Fruit fly (Drosophila melanogaster) whole organism, embryonic: ENCODE data around the gene Nepl18.

Source experiments
- Bteb2 ChIP-seq: fragments of 200-800 bp; sonication (Bioruptor generic); optimal IDR thresholded peaks from 2 replicates; lab custom pipeline; 2016; ENCODE audit warnings: missing biosample characterization, missing genetic modification characterization
- CG10209 ChIP-seq: fragments of 200-800 bp; sonication (Bioruptor generic); optimal IDR thresholded peaks from 3 replicates; lab custom pipeline; 2017; ENCODE audit warnings: missing biosample characterization, mild to moderate bottlenecking, missing genetic modification characterization, missing genetic modification reagents
- CG10979 ChIP-seq: fragments of 200-800 bp; sonication (Bioruptor generic); optimal IDR thresholded peaks from 2 replicates; lab custom pipeline; 2018; ENCODE audit warnings: missing biosample characterization, mild to moderate bottlenecking, missing genetic modification characterization, moderate library complexity
- CG11085 ChIP-seq: fragments of 200-800 bp; sonication (Bioruptor generic); IDR thresholded peaks from 2 replicates; pipeline ENCODE4 v1.3.6; 2022; ENCODE audit warnings: missing biosample characterization, missing genetic modification characterization
- CG11247 ChIP-seq: fragments of 200-800 bp; sonication (Bioruptor generic); IDR thresholded peaks from 2 replicates; pipeline ENCODE4 v1.3.6; 2022; ENCODE audit warnings: missing biosample characterization, missing genetic modification characterization
- CG11398 ChIP-seq: fragments of 200-800 bp; sonication (Bioruptor generic); optimal IDR thresholded peaks from 2 replicates; lab custom pipeline; 2016; ENCODE audit warnings: missing biosample characterization, missing genetic modification characterization
- CG11696 ChIP-seq: fragments of 200-800 bp; sonication (Bioruptor generic); IDR thresholded peaks from 2 replicates; pipeline ENCODE4 v1.3.6; 2022; ENCODE audit warnings: missing biosample characterization, missing genetic modification characterization
- CG12236 ChIP-seq: fragments of 200-800 bp; sonication (Bioruptor generic); optimal IDR thresholded peaks from 2 replicates; lab custom pipeline; 2016; ENCODE audit warnings: missing biosample characterization, missing genetic modification characterization
- CG15479 ChIP-seq: fragments of 200-800 bp; sonication (Bioruptor generic); optimal IDR thresholded peaks from 3 replicates; lab custom pipeline; 2019; ENCODE audit warnings: missing biosample characterization, mild to moderate bottlenecking, missing genetic modification characterization, moderate library complexity
- CG18262 ChIP-seq: fragments of 200-800 bp; optimal IDR thresholded peaks from 3 replicates; lab custom pipeline; 2019; ENCODE audit warnings: missing biosample characterization, mild to moderate bottlenecking, missing genetic modification characterization, moderate library complexity
- CG2712 ChIP-seq: fragments of 200-800 bp; optimal IDR thresholded peaks from 3 replicates; lab custom pipeline; 2019; ENCODE audit warnings: missing biosample characterization, mild to moderate bottlenecking, missing genetic modification characterization, moderate library complexity
- CG34376 ChIP-seq: fragments of 200-800 bp; sonication (Bioruptor generic); optimal IDR thresholded peaks from 2 replicates; lab custom pipeline; 2018; ENCODE audit warnings: missing biosample characterization, mild to moderate bottlenecking, missing genetic modification characterization
- CG3838 ChIP-seq: fragments of 200-800 bp; sonication (Bioruptor generic); optimal IDR thresholded peaks from 3 replicates; lab custom pipeline; 2016; ENCODE audit warnings: missing biosample characterization, missing genetic modification characterization
- CG3995 ChIP-seq: fragments of 200-800 bp; sonication (Bioruptor generic); optimal IDR thresholded peaks from 3 replicates; lab custom pipeline; 2016; ENCODE audit warnings: missing biosample characterization, missing genetic modification characterization
- CG4360 ChIP-seq: fragments of 200-800 bp; sonication (Bioruptor generic); IDR thresholded peaks from 2 replicates; pipeline ENCODE4 v1.3.6; 2022; ENCODE audit warnings: missing biosample characterization, missing genetic modification characterization
- CG6813 ChIP-seq: fragments of 200-800 bp; sonication (Bioruptor generic); optimal IDR thresholded peaks from 2 replicates; lab custom pipeline; 2017; ENCODE audit warnings: missing biosample characterization, missing genetic modification characterization, mild to moderate bottlenecking, moderate library complexity, missing genetic modification reagents
- Camta ChIP-seq: fragments of 200-800 bp; sonication (Bioruptor generic); optimal IDR thresholded peaks from 2 replicates; lab custom pipeline; 2016; ENCODE audit warnings: missing biosample characterization, missing genetic modification characterization
- Dp ChIP-seq: fragments of 200-800 bp; sonication (Bioruptor generic); optimal IDR thresholded peaks from 2 replicates; lab custom pipeline; 2018; ENCODE audit warnings: missing biosample characterization, mild to moderate bottlenecking, missing genetic modification characterization, moderate library complexity
- Drgx ChIP-seq: fragments of 200-800 bp; sonication (Bioruptor generic); IDR thresholded peaks from 2 replicates; pipeline ENCODE4 v1.3.6; 2022; ENCODE audit warnings: missing biosample characterization, missing genetic modification characterization
- E2f1 ChIP-seq: fragments of 200-800 bp; sonication (Bioruptor generic); IDR thresholded peaks from 2 replicates; pipeline ENCODE4 v1.3.6; 2022; ENCODE audit warnings: missing biosample characterization, missing genetic modification characterization
- H2.0 ChIP-seq: fragments of 200-800 bp; sonication (Bioruptor generic); IDR thresholded peaks from 2 replicates; pipeline ENCODE4 v1.3.6; 2022; ENCODE audit warnings: missing biosample characterization, missing genetic modification characterization
- HLHmδ ChIP-seq: fragments of 200-800 bp; sonication (Bioruptor generic); optimal IDR thresholded peaks from 2 replicates; lab custom pipeline; 2018; ENCODE audit warnings: missing biosample characterization, mild to moderate bottlenecking, missing genetic modification characterization, moderate library complexity
- Hr51 ChIP-seq, 2 experiments: fragments of 200-800 bp; sonication (Bioruptor generic); optimal IDR thresholded peaks; 2 replicates in 1 of 2; 3 replicates in 1 of 2; lab custom pipeline; 2016 to 2018; ENCODE audit warnings: missing biosample characterization in 2 of 2, missing genetic modification characterization in 2 of 2, mild to moderate bottlenecking in 1 of 2, moderate library complexity in 1 of 2
- Lhr ChIP-seq: fragments of 200-800 bp; sonication (Bioruptor generic); optimal IDR thresholded peaks from 3 replicates; lab custom pipeline; 2017; ENCODE audit warnings: mild to moderate bottlenecking, missing biosample characterization, missing genetic modification reagents, missing genetic modification characterization
- Lim3 ChIP-seq: fragments of 200-800 bp; sonication (Bioruptor generic); IDR thresholded peaks from 2 replicates; pipeline ENCODE4 v1.3.6; 2022; ENCODE audit warnings: missing biosample characterization, missing genetic modification characterization
- Scr ChIP-seq: fragments of 200-800 bp; sonication (Bioruptor generic); IDR thresholded peaks from 2 replicates; pipeline ENCODE4 v1.3.6; 2022; ENCODE audit warnings: missing biosample characterization, missing genetic modification characterization; ENCODE audit not compliant: partially characterized antibody
- Six4 ChIP-seq: fragments of 200-800 bp; sonication (Bioruptor generic); optimal IDR thresholded peaks from 2 replicates; lab custom pipeline; 2016; ENCODE audit warnings: missing biosample characterization, missing genetic modification characterization
- Sox102F ChIP-seq: fragments of 200-800 bp; sonication (Bioruptor generic); optimal IDR thresholded peaks from 2 replicates; lab custom pipeline; 2018; ENCODE audit warnings: missing biosample characterization, mild to moderate bottlenecking, missing genetic modification characterization, moderate library complexity
- Stat92E ChIP-seq, 3 experiments: fragments of >200 bp in 2 of 3; fragments of 200-800 bp in 1 of 3; sonication (Bioruptor generic) in 1 of 3; optimal IDR thresholded peaks; 2 replicates each; lab custom pipeline; 2017 to 2019; ENCODE audit warnings: missing biosample characterization in 3 of 3, missing genetic modification characterization in 3 of 3, mild to moderate bottlenecking in 1 of 3, moderate library complexity in 1 of 3
- TFAM ChIP-seq: fragments of 200-800 bp; sonication (Bioruptor generic); optimal IDR thresholded peaks from 2 replicates; lab custom pipeline; 2017; ENCODE audit warnings: missing biosample characterization, missing genetic modification characterization, inconsistent platforms
- Tbp ChIP-seq: fragments of >200 bp; optimal IDR thresholded peaks from 2 replicates; lab custom pipeline; 2018; ENCODE audit warnings: missing biosample characterization, missing genetic modification characterization
- al ChIP-seq: fragments of 200-800 bp; sonication (Bioruptor generic); IDR thresholded peaks from 2 replicates; pipeline ENCODE4 v1.3.6; 2022; ENCODE audit warnings: missing biosample characterization, missing genetic modification characterization
- cad ChIP-seq: fragments of >200 bp; optimal IDR thresholded peaks from 2 replicates; lab custom pipeline; 2017; ENCODE audit warnings: missing biosample characterization, missing genetic modification characterization
- caup ChIP-seq: fragments of 200-800 bp; sonication (Bioruptor generic); optimal IDR thresholded peaks from 3 replicates; lab custom pipeline; 2017; ENCODE audit warnings: missing biosample characterization, mild to moderate bottlenecking, missing genetic modification characterization, moderate library complexity; ENCODE audit not compliant: severe bottlenecking
- croc ChIP-seq: fragments of 200-800 bp; sonication (Bioruptor generic); conservative IDR thresholded peaks from 3 replicates; pipeline ENCODE4 v1.3.6; 2022; ENCODE audit warnings: missing biosample characterization, missing genetic modification characterization
- dati ChIP-seq: fragments of 200-800 bp; sonication (Bioruptor generic); IDR thresholded peaks from 2 replicates; pipeline ENCODE4 v1.3.6; 2022; ENCODE audit warnings: missing biosample characterization, missing genetic modification characterization
- en ChIP-seq: fragments of 200-800 bp; sonication (Bioruptor generic); optimal IDR thresholded peaks from 2 replicates; lab custom pipeline; 2016; ENCODE audit warnings: missing biosample characterization, missing genetic modification characterization
- lov ChIP-seq, 2 experiments: fragments of 200-800 bp in 1 of 2; fragments of >200 bp in 1 of 2; sonication (Bioruptor generic) in 1 of 2; IDR thresholded peaks in 1 of 2; optimal IDR thresholded peaks in 1 of 2; 2 replicates in 1 of 2; 3 replicates in 1 of 2; pipeline versions ENCODE4 v1.3.6 to Lab custom; 2017 to 2022; ENCODE audit warnings: missing biosample characterization in 1 of 2, missing genetic modification characterization in 1 of 2
- mirr ChIP-seq: fragments of 200-800 bp; sonication (Bioruptor generic); optimal IDR thresholded peaks from 3 replicates; lab custom pipeline; 2018; ENCODE audit warnings: missing biosample characterization, mild to moderate bottlenecking, missing genetic modification characterization
- nau ChIP-seq: fragments of 200-800 bp; sonication (Bioruptor generic); optimal IDR thresholded peaks from 3 replicates; lab custom pipeline; 2017; ENCODE audit warnings: missing biosample characterization, mild to moderate bottlenecking, missing genetic modification characterization, missing genetic modification reagents
- nerfin-1 ChIP-seq: fragments of 200-800 bp; sonication (Bioruptor generic); optimal IDR thresholded peaks from 3 replicates; lab custom pipeline; 2019; ENCODE audit warnings: missing biosample characterization, mild to moderate bottlenecking, missing genetic modification characterization, moderate library complexity
- sug ChIP-seq: fragments of 200-800 bp; optimal IDR thresholded peaks from 2 replicates; lab custom pipeline; 2019; ENCODE audit warnings: missing biosample characterization, mild to moderate bottlenecking, missing genetic modification characterization, moderate library complexity
- tll ChIP-seq, 2 experiments: fragments of 200-800 bp in 1 of 2; fragments of >200 bp in 1 of 2; sonication (Bioruptor generic) in 1 of 2; optimal IDR thresholded peaks; 2 replicates each; lab custom pipeline; 2017 to 2019; ENCODE audit warnings: missing biosample characterization in 2 of 2, missing genetic modification characterization in 2 of 2, mild to moderate bottlenecking in 1 of 2, moderate library complexity in 1 of 2
- vvl ChIP-seq: fragments of 200-800 bp; sonication (Bioruptor generic); IDR thresholded peaks from 2 replicates; pipeline ENCODE4 v1.3.6; 2022; ENCODE audit warnings: missing biosample characterization, missing genetic modification characterization
- wdn ChIP-seq: fragments of 200-800 bp; sonication (Bioruptor generic); IDR thresholded peaks from 2 replicates; pipeline ENCODE4 v1.3.6; 2022; ENCODE audit warnings: missing biosample characterization, missing genetic modification characterization
- wor ChIP-seq: fragments of 200-800 bp; sonication (Bioruptor generic); IDR thresholded peaks from 2 replicates; pipeline ENCODE4 v1.3.6; 2022; ENCODE audit warnings: missing biosample characterization, missing genetic modification characterization
- zfh2 ChIP-seq: fragments of 200-800 bp; sonication (Bioruptor generic); optimal IDR thresholded peaks from 2 replicates; lab custom pipeline; 2016; ENCODE audit warnings: missing biosample characterization, missing genetic modification characterization

Gene Nepl18

DNA sequence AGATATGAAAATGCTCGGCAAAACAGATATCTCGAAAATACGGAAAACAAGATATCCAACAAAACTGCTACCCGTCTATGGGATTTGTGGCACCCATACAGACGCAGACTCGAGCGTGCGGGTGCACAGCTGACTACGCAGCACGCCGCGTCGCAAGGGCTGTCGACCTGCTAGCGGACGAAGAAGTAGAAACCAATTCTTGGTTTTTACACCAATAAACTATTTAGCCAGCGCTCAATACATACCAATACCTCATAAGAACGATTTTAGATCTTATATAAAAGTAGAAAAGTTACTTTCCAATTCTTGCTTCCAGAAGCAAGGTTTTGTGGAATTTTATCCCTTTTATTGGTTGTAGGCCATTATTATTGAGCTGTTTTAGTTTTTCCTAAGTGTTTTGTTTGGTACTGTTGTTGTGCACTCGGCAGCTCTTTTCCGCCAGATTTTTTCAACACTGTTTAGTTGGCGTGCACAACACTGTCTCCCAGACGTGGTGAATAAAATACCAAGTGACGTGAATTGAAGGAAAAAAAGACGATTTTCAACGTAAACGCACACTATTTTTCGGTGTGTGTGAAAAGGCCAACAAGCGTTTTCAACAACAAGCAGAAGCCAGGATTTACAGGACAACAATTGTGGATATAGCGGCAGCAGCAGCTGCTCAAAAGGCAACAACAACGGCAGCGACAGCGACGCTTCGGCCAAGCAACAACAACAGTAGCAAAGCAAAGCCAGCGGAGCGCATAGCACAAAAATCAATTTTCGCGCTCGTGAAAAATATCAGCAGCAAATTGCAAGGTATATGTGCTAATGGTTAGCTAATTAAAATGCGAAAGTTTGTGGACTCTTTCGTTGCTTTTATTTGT lies 13.4 kb downstream of the Nepl18 start (continued):
- TF ChIP-seq CG6813 (peak; percentile 62), CG11398 (GFP tag; lab: Kevin White, UChicago) (peak; percentile 76), tll (GFP tag; optimal IDR thresholded peaks at IDR 0.05; lab: Kevin White, UChicago) (no peak), CG34376 (peak; percentile 85), cad (GFP tag; lab: Kevin White, UChicago) (no peak), Six4 (GFP tag; lab: Kevin White, UChicago) (peak; percentile 68), CG10979 (tag; lab: Kevin White, UChicago) (peak; percentile 62), CG3838 (GFP tag; lab: Kevin White, UChicago) (peak; percentile 36), TFAM (no peak), Dp (GFP tag; lab: Kevin White, UChicago) (no peak), en (peak; percentile 73), Tbp (GFP tag; lab: Kevin White, UChicago) (no peak), Lhr (GFP tag; lab: Kevin White, UChicago) (peak; percentile 17), Bteb2 (GFP tag; lab: Kevin White, UChicago) (peak; percentile 69), CG12236 (GFP tag; lab: Kevin White, UChicago) (peak; percentile 62), Camta (GFP tag; lab: Kevin White, UChicago) (peak; percentile 62), Hr51 (GFP tag; optimal IDR thresholded peaks at IDR 0.05; lab: Kevin White, UChicago) (peak; percentile 61 to 66), E2f1 (peak; percentile 63), Lim3 (GFP tag; lab: Robert Waterston, UW) (no peak), H2.0 (GFP tag; lab: Robert Waterston, UW) (peak; percentile 58), CG10209 (GFP tag; lab: Kevin White, UChicago) (peak; percentile 79), nau (GFP tag; lab: Kevin White, UChicago) (peak; percentile 64), wdn (GFP tag; lab: Robert Waterston, UW) (peak; percentile 60; the same call in 1 of the 2 replicates), CG15479 (peak; percentile 75), vvl (GFP tag; lab: Robert Waterston, UW) (peak; percentile 74), lov (optimal IDR thresholded peaks at IDR 0.05; lab: Kevin White, UChicago) (no peak), lov (GFP tag; IDR thresholded peaks at IDR 0.05; lab: Robert Waterston, UW) (no peak; the same call in 2 of the 3 replicates), nerfin-1 (tag; lab: Kevin White, UChicago) (peak; percentile 70), croc (GFP tag; lab: Robert Waterston, UW) (peak; percentile 26; the same call in 1 of the 3 replicates), CG2712 (peak; percentile 72), CG11085 (GFP tag; lab: Robert Waterston, UW) (peak; percentile 53; the same call in 1 of the 2 replicates), sug (tag; lab: Kevin White, UChicago) (peak; percentile 81), Drgx (GFP tag; lab: Robert Waterston, UW) (peak; percentile 84), mirr (peak; percentile 66), Scr (no peak), CG11247 (GFP tag; lab: Robert Waterston, UW) (peak; percentile 81), HLHmδ (no peak), CG18262 (tag; lab: Kevin White, UChicago) (peak; percentile 63), CG4360 (peak; percentile 92), CG11696 (GFP tag; lab: Robert Waterston, UW) (no peak), zfh2 (GFP tag; lab: Kevin White, UChicago) (peak; percentile 94), Sox102F (GFP tag; lab: Kevin White, UChicago) (peak; percentile 74), dati (GFP tag; lab: Robert Waterston, UW) (no peak), CG3995 (GFP tag; lab: Kevin White, UChicago) (peak; percentile 67), Stat92E (GFP tag; optimal IDR thresholded peaks at IDR 0.05; lab: Kevin White, UChicago) (no peak), al (GFP tag; lab: Robert Waterston, UW) (peak; percentile 65; the same call in 1 of the 2 replicates), wor (no peak), caup (GFP tag; lab: Kevin White, UChicago) (peak; percentile 90)
